Worm (Caenorhabditis elegans): ENCODE measurements around the gene fbxl-5.

DNA sequence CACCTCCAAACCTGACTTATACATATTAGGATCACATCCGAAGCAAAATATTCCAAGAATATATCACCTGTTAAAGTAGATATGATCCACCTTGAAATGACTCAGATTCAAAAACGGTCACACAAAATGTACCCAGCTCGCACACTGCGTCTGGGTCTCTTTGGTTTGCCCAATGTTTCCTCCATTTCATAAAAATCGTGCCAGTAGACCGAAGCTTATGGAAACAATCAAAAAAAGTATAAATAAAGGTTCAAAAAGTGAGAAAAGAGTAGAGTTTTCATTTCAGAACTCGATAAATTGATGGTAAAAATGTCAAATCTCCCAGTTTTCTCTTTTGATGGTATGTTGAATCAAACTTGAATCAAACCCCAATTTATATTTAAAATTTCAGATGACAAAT, 5.0 kb upstream of the fbxl-5 start, which contains the start of gene srr-9:
- TF ChIP-seq ztf-4 (tag; optimal IDR thresholded peaks at IDR 0.05), result no peak
- no peak for TF ChIP-seq jun-1 (tag; optimal IDR thresholded peaks at IDR 0.05)
- no peak for TF ChIP-seq ama-1 (optimal IDR thresholded peaks at IDR 0.05)
- TF ChIP-seq sea-2 (GFP tag; optimal IDR thresholded peaks at IDR 0.05), result no peak
- no peak for TF ChIP-seq ceh-9 (tag; optimal IDR thresholded peaks at IDR 0.05)
- no peak for TF ChIP-seq ztf-11 (tag; optimal IDR thresholded peaks at IDR 0.05)
- no peak for TF ChIP-seq pqm-1 (tag; optimal IDR thresholded peaks at IDR 0.05)
- TF ChIP-seq ceh-16 (tag; optimal IDR thresholded peaks at IDR 0.05), result no peak
- no peak for TF ChIP-seq lsy-12 (tag; optimal IDR thresholded peaks at IDR 0.05)
- TF ChIP-seq ZK546.5 (tag; optimal IDR thresholded peaks at IDR 0.05), result no peak

All from whole organism, L3 larva.